Worm (Caenorhabditis elegans) whole organism, L4 larva: Measurements from ENCODE around the gene flp-8.

Source experiments
- F37D6.2 ChIP-seq: sonication (generic microtip); optimal IDR thresholded peaks from 2 replicates; lab custom pipeline; 2016; ENCODE audit warnings: mild to moderate bottlenecking, missing genetic modification characterization, missing compliant biosample characterization
- F49E8.2 ChIP-seq: sonication (generic microtip); optimal IDR thresholded peaks from 2 replicates; lab custom pipeline; 2016; ENCODE audit warnings: missing compliant biosample characterization, mild to moderate bottlenecking, missing genetic modification characterization, borderline replicate concordance
- ZK546.5 ChIP-seq, 2 experiments: sonication (generic microtip); optimal IDR thresholded peaks; 2 replicates each; lab custom pipeline; 2017; ENCODE audit warnings: missing biosample characterization in 2 of 2, missing genetic modification characterization in 2 of 2
- aha-1 ChIP-seq: fragments of 150-350 bp; peaks from one replicate; lab custom pipeline; 2014; ENCODE audit warnings: missing biosample characterization, missing genetic modification characterization
- aly-2 ChIP-seq: sonication (generic microtip); optimal IDR thresholded peaks from 2 replicates; lab custom pipeline; 2018; ENCODE audit warnings: missing biosample characterization, missing genetic modification characterization
- ama-1 ChIP-seq: fragments of 150-350 bp; optimal IDR thresholded peaks from 2 replicates; lab custom pipeline; 2014; ENCODE audit warnings: inconsistent platforms, mixed read lengths
- attf-4 ChIP-seq: sonication (generic microtip); optimal IDR thresholded peaks from 3 replicates; lab custom pipeline; 2017; ENCODE audit warnings: missing biosample characterization, missing genetic modification characterization
- ceh-32 ChIP-seq: sonication (generic microtip); optimal IDR thresholded peaks from 2 replicates; lab custom pipeline; 2016; ENCODE audit warnings: mild to moderate bottlenecking, missing genetic modification characterization, missing compliant biosample characterization; ENCODE audit not compliant: poor library complexity
- ceh-82 ChIP-seq: sonication (generic microtip); optimal IDR thresholded peaks from 2 replicates; lab custom pipeline; 2017; ENCODE audit warnings: missing biosample characterization, missing genetic modification characterization
- daf-19 ChIP-seq: fragments of 200-800 bp; sonication (Bioruptor generic); conservative IDR thresholded peaks from 2 replicates; pipeline ENCODE4 v1.3.6; 2022; ENCODE audit warnings: missing genetic modification characterization, missing compliant biosample characterization
- dmd-8 ChIP-seq: fragments of 200-800 bp; sonication (Bioruptor generic); IDR thresholded peaks from 2 replicates; pipeline ENCODE4 v1.3.6; 2022; ENCODE audit warnings: missing genetic modification characterization, missing compliant biosample characterization
- egl-43 ChIP-seq: fragments of 200-800 bp; sonication (Bioruptor generic); IDR thresholded peaks from 2 replicates; pipeline ENCODE4 v1.3.6; 2022; ENCODE audit warnings: missing genetic modification reagents, missing genetic modification characterization, missing compliant biosample characterization
- fos-1 ChIP-seq: fragments of 150-350 bp; optimal IDR thresholded peaks from 2 replicates; lab custom pipeline; 2014; ENCODE audit warnings: missing biosample characterization, missing genetic modification characterization
- hif-1 ChIP-seq, 2 experiments: sonication (generic microtip); optimal IDR thresholded peaks; 2 replicates each; lab custom pipeline; 2016 to 2017; ENCODE audit warnings: missing compliant biosample characterization in 2 of 2, missing genetic modification characterization in 2 of 2, missing genetic modification reagents in 2 of 2, missing genotype in 2 of 2, mild to moderate bottlenecking in 1 of 2
- hlh-11 ChIP-seq: fragments of 200-800 bp; sonication (Bioruptor generic); optimal IDR thresholded peaks from 2 replicates; lab custom pipeline; 2018; ENCODE audit warnings: mild to moderate bottlenecking, missing genetic modification characterization, missing compliant biosample characterization
- hlh-30 ChIP-seq: sonication (generic microtip); optimal IDR thresholded peaks from 2 replicates; lab custom pipeline; 2017; ENCODE audit warnings: antibody characterized with exemption, mild to moderate bottlenecking, missing genetic modification characterization, missing compliant biosample characterization; ENCODE audit not compliant: insufficient read depth
- jun-1 ChIP-seq: fragments of 150-350 bp; optimal IDR thresholded peaks from 2 replicates; lab custom pipeline; 2014; ENCODE audit warnings: missing biosample characterization, missing genetic modification reagents, missing genetic modification characterization
- lim-7 ChIP-seq: fragments of 200-800 bp; sonication (Bioruptor generic); IDR thresholded peaks from 2 replicates; pipeline ENCODE4 v1.3.6; 2022; ENCODE audit warnings: missing genetic modification characterization, missing compliant biosample characterization
- lin-1 ChIP-seq: fragments of 200-800 bp; sonication (Bioruptor generic); IDR thresholded peaks from 2 replicates; pipeline ENCODE4 v1.3.6; 2022; ENCODE audit warnings: missing genetic modification reagents, missing genetic modification characterization, missing compliant biosample characterization
- lin-29 ChIP-seq: fragments of 200-800 bp; sonication (Bioruptor generic); IDR thresholded peaks from 2 replicates; pipeline ENCODE4 v1.3.6; 2022; ENCODE audit warnings: missing genetic modification reagents, missing genetic modification characterization, missing compliant biosample characterization
- lir-3 ChIP-seq: sonication (generic microtip); optimal IDR thresholded peaks from 2 replicates; lab custom pipeline; 2016; ENCODE audit warnings: mild to moderate bottlenecking, missing genetic modification characterization, missing compliant biosample characterization
- lsy-2 ChIP-seq, 2 experiments: fragments of 150-350 bp in 1 of 2; sonication (generic microtip) in 1 of 2; optimal IDR thresholded peaks; 2 replicates each; lab custom pipeline; 2014 to 2017; ENCODE audit warnings: missing biosample characterization in 2 of 2, missing genetic modification characterization in 2 of 2
- madf-5 ChIP-seq, 2 experiments: fragments of 200-800 bp; sonication (Bioruptor generic); IDR thresholded peaks; 2 replicates each; pipeline ENCODE4 v1.3.6; 2022; ENCODE audit warnings: missing compliant biosample characterization in 2 of 2, missing genetic modification characterization in 2 of 2
- madf-9 ChIP-seq: fragments of 200-800 bp; sonication (Bioruptor generic); conservative IDR thresholded peaks from 2 replicates; pipeline ENCODE4 v1.3.6; 2022; ENCODE audit warnings: missing genetic modification reagents, missing genetic modification characterization, missing compliant biosample characterization
- mep-1 ChIP-seq: fragments of 150-350 bp; sonication (generic microtip); optimal IDR thresholded peaks from 3 replicates; lab custom pipeline; 2014; ENCODE audit warnings: missing biosample characterization, missing genetic modification characterization
- mes-2 ChIP-seq: sonication (generic microtip); optimal IDR thresholded peaks from 2 replicates; lab custom pipeline; 2016; ENCODE audit warnings: missing genotype, mild to moderate bottlenecking, missing genetic modification characterization, missing compliant biosample characterization; ENCODE audit not compliant: poor library complexity, severe bottlenecking
- mxl-3 ChIP-seq: fragments of 200-800 bp; sonication (Bioruptor generic); optimal IDR thresholded peaks from 2 replicates; lab custom pipeline; 2018; ENCODE audit warnings: mild to moderate bottlenecking, missing genetic modification characterization, missing compliant biosample characterization
- nhr-10 ChIP-seq: fragments of 150-350 bp; optimal IDR thresholded peaks from 2 replicates; lab custom pipeline; 2014; ENCODE audit warnings: missing biosample characterization, missing genetic modification characterization
- nhr-237 ChIP-seq: sonication (generic microtip); optimal IDR thresholded peaks from 2 replicates; lab custom pipeline; 2017; ENCODE audit warnings: missing biosample characterization, missing genetic modification characterization
- nhr-25 ChIP-seq: sonication (generic microtip); optimal IDR thresholded peaks from 2 replicates; lab custom pipeline; 2017; ENCODE audit warnings: missing genetic modification characterization, mild to moderate bottlenecking, missing compliant biosample characterization, antibody characterized with exemption, moderate library complexity, borderline replicate concordance; ENCODE audit not compliant: insufficient read depth
- nhr-28 ChIP-seq: fragments of 150-350 bp; optimal IDR thresholded peaks from 2 replicates; lab custom pipeline; 2014; ENCODE audit warnings: missing biosample characterization, missing genetic modification characterization
- nhr-6 ChIP-seq: fragments of 150-350 bp; optimal IDR thresholded peaks from 2 replicates; lab custom pipeline; 2014; ENCODE audit warnings: missing biosample characterization, missing genetic modification characterization
- nhr-76 ChIP-seq: fragments of 150-350 bp; optimal IDR thresholded peaks from 2 replicates; lab custom pipeline; 2014; ENCODE audit warnings: missing biosample characterization, missing genetic modification characterization
- nhr-77 ChIP-seq: fragments of 150-350 bp; optimal IDR thresholded peaks from 2 replicates; lab custom pipeline; 2014; ENCODE audit warnings: missing biosample characterization, missing genetic modification characterization
- php-3 ChIP-seq: fragments of 200-800 bp; sonication (Bioruptor generic); IDR thresholded peaks from 2 replicates; pipeline ENCODE4 v1.3.6; 2022; ENCODE audit warnings: missing genetic modification reagents, missing genetic modification characterization, missing compliant biosample characterization
- saeg-2 ChIP-seq: fragments of 200-800 bp; sonication (Bioruptor generic); IDR thresholded peaks from 2 replicates; pipeline ENCODE4 v1.3.6; 2022; ENCODE audit warnings: missing genetic modification reagents, missing genetic modification characterization, missing compliant biosample characterization
- sdz-12 ChIP-seq: fragments of 200-800 bp; sonication (Bioruptor generic); optimal IDR thresholded peaks from 2 replicates; lab custom pipeline; 2018; ENCODE audit warnings: mild to moderate bottlenecking, missing genetic modification characterization, missing compliant biosample characterization
- set-16 ChIP-seq: fragments of 200-800 bp; sonication (Bioruptor generic); IDR thresholded peaks from 2 replicates; pipeline ENCODE4 v1.3.6; 2022; ENCODE audit warnings: missing genetic modification reagents, missing genetic modification characterization, missing compliant biosample characterization
- spr-3 ChIP-seq: fragments of 200-800 bp; sonication (Bioruptor generic); optimal IDR thresholded peaks from 2 replicates; lab custom pipeline; 2018; ENCODE audit warnings: mild to moderate bottlenecking, missing genetic modification characterization, missing compliant biosample characterization
- tag-97 ChIP-seq: fragments of 200-800 bp; sonication (Bioruptor generic); IDR thresholded peaks from 2 replicates; pipeline ENCODE4 v1.3.6; 2022; ENCODE audit warnings: missing genetic modification characterization, missing compliant biosample characterization
- tra-1 ChIP-seq: fragments of 200-800 bp; sonication (Bioruptor generic); IDR thresholded peaks from 2 replicates; pipeline ENCODE4 v1.3.6; 2022; ENCODE audit warnings: missing genetic modification reagents, missing genetic modification characterization, missing compliant biosample characterization
- unc-39 ChIP-seq: sonication (generic microtip); optimal IDR thresholded peaks from 2 replicates; lab custom pipeline; 2017; ENCODE audit warnings: missing biosample characterization, missing genetic modification characterization
- unc-62 ChIP-seq, 3 experiments: fragments of 150-350 bp in 1 of 3; sonication (generic microtip); optimal IDR thresholded peaks in 2 of 3; peaks in 1 of 3; 1 replicate in 1 of 3; 2 replicates in 2 of 3; lab custom pipeline; 2014 to 2017; ENCODE audit warnings: missing biosample characterization in 3 of 3, missing genetic modification characterization in 3 of 3, missing genetic modification reagents in 3 of 3, missing genotype in 1 of 3
- vab-7 ChIP-seq: fragments of 200-800 bp; sonication (Bioruptor generic); IDR thresholded peaks from 2 replicates; pipeline ENCODE4 v1.3.6; 2022; ENCODE audit warnings: missing genetic modification reagents, missing genetic modification characterization, missing compliant biosample characterization
- zfp-3 ChIP-seq: fragments of 200-800 bp; sonication (Bioruptor generic); conservative IDR thresholded peaks from 2 replicates; pipeline ENCODE4 v1.3.6; 2022; ENCODE audit warnings: missing genetic modification reagents, missing genetic modification characterization, missing compliant biosample characterization

The flp-8 gene

ce11 chrX:14877691-14878090, 3.5 kb upstream of the flp-8 start:
- no peak for TF ChIP-seq hlh-30 (tag; lab: Kevin White, UChicago)
- no peak for TF ChIP-seq nhr-28 (tag; lab: Kevin White, UChicago)
- no peak for TF ChIP-seq hif-1 (tag; optimal IDR thresholded peaks at IDR 0.05; lab: Kevin White, UChicago)
- peak; percentile 62 for TF ChIP-seq set-16 (GFP tag; lab: Robert Waterston, UW)
- TF ChIP-seq attf-4 (tag; lab: Kevin White, UChicago): no peak
- TF ChIP-seq nhr-6: no peak
- TF ChIP-seq lin-1 (GFP tag; lab: Robert Waterston, UW): no peak
- no peak for TF ChIP-seq ceh-32 (tag; lab: Kevin White, UChicago)
- TF ChIP-seq lir-3 (tag; lab: Kevin White, UChicago): no peak
- 0 out of 2 replicates have a peak, but pooled peaks have one; percentile 51 for TF ChIP-seq egl-43 (GFP tag; lab: Robert Waterston, UW)
- no peak for TF ChIP-seq lsy-2 (tag; optimal IDR thresholded peaks at IDR 0.05; lab: Kevin White, UChicago)
- TF ChIP-seq nhr-77: no peak
- no peak for TF ChIP-seq zfp-3
- no peak for TF ChIP-seq nhr-237 (tag; lab: Kevin White, UChicago)

- TF ChIP-seq aha-1 (tag; lab: Kevin White, UChicago) (peak; percentile 60), unc-62 (GFP tag; optimal IDR thresholded peaks at IDR 0.05 in 1 of 2; lab: Kevin White, UChicago) (peak in 1 of 2 experiments; percentile 13), unc-62 (tag; optimal IDR thresholded peaks at IDR 0.05; lab: Kevin White, UChicago) (no peak), ceh-82 (tag; lab: Kevin White, UChicago) (no peak)
These were observed 4.6 kb downstream of the flp-8 start for ce11 chrX:14885855-14886254.

ce11 chrX:14888188-14888587, 7.0 kb downstream of the flp-8 start, which contains the start of gene daf-6:
daf-6 (plus strand) TSS chrX:14888488.
- no peak for TF ChIP-seq nhr-25 (tag; lab: Kevin White, UChicago)
- TF ChIP-seq F37D6.2 (tag; lab: Kevin White, UChicago): no peak
- no peak for TF ChIP-seq mep-1 (tag; lab: Kevin White, UChicago)
- TF ChIP-seq daf-19 (GFP tag; lab: Robert Waterston, UW): no peak
- TF ChIP-seq nhr-77: no peak
- TF ChIP-seq madf-9 (GFP tag; lab: Robert Waterston, UW): no peak
- no peak for TF ChIP-seq tag-97
- no peak for TF ChIP-seq F49E8.2
- TF ChIP-seq nhr-76 (tag; lab: Kevin White, UChicago): no peak
- TF ChIP-seq nhr-6: no peak
- no peak for TF ChIP-seq saeg-2 (GFP tag; lab: Robert Waterston, UW)
- TF ChIP-seq nhr-28 (tag; lab: Kevin White, UChicago): no peak
- TF ChIP-seq tra-1 (GFP tag; lab: Robert Waterston, UW): no peak
- TF ChIP-seq ceh-82 (tag; lab: Kevin White, UChicago): no peak
- TF ChIP-seq spr-3 (GFP tag; lab: Kevin White, UChicago): no peak
- no peak for TF ChIP-seq hif-1 (tag; optimal IDR thresholded peaks at IDR 0.05; lab: Kevin White, UChicago)
- no peak for TF ChIP-seq lir-3 (tag; lab: Kevin White, UChicago)
- TF ChIP-seq lim-7 (GFP tag; lab: Robert Waterston, UW): no peak
- no peak for TF ChIP-seq hlh-30 (tag; lab: Kevin White, UChicago)
- TF ChIP-seq mes-2 (tag; lab: Kevin White, UChicago): no peak

ce11 chrX:14894380-14894779, 13.2 kb downstream of the flp-8 start:
- TF ChIP-seq fos-1: no peak
- peak; percentile 35 for TF ChIP-seq mep-1 (tag; lab: Kevin White, UChicago)
- no peak for TF ChIP-seq unc-39 (tag; lab: Kevin White, UChicago)
- no peak for TF ChIP-seq sdz-12 (GFP tag; lab: Kevin White, UChicago)
- TF ChIP-seq mxl-3 (GFP tag; lab: Kevin White, UChicago): peak; percentile 23
- TF ChIP-seq jun-1 (tag; lab: Kevin White, UChicago): no peak
- no peak for TF ChIP-seq hif-1 (tag; optimal IDR thresholded peaks at IDR 0.05; lab: Kevin White, UChicago)
- TF ChIP-seq mes-2 (tag; lab: Kevin White, UChicago): no peak
- no peak for TF ChIP-seq lin-29 (GFP tag; lab: Robert Waterston, UW)
- peak; percentile 27 for TF ChIP-seq hlh-11 (tag; lab: Kevin White, UChicago)
- no peak for TF ChIP-seq nhr-10 (tag; lab: Kevin White, UChicago)
- no peak for TF ChIP-seq dmd-8
- no peak for TF ChIP-seq ama-1 (lab: Kevin White, UChicago)
- no peak for TF ChIP-seq ZK546.5 (tag; optimal IDR thresholded peaks at IDR 0.05; lab: Kevin White, UChicago)
- TF ChIP-seq php-3: no peak
- no peak for TF ChIP-seq lsy-2 (tag; optimal IDR thresholded peaks at IDR 0.05; lab: Kevin White, UChicago)
- no peak for TF ChIP-seq vab-7 (GFP tag; lab: Robert Waterston, UW)
- TF ChIP-seq madf-5 (GFP tag; IDR thresholded peaks at IDR 0.05; lab: Robert Waterston, UW): no peak
- TF ChIP-seq aly-2: no peak
